Worm (Caenorhabditis elegans): ENCODE measurements around the gene jmjd-3.2.

jmjd-3.2 gene

ce11 chrX:14476625-14477257 lies 28.7 kb downstream of the jmjd-3.2 start (continued):
- peak; percentile 93 for TF ChIP-seq snpc-4 (tag; optimal IDR thresholded peaks at IDR 0.05)
- 0 out of 2 replicates have a peak, but pooled peaks have one; percentile 12 for TF ChIP-seq F44E2.7 (GFP tag; IDR thresholded peaks at IDR 0.05)
- TF ChIP-seq pha-4 (GFP tag; IDR thresholded peaks at IDR 0.05) = peak; percentile 76; the same call in 1 of the 2 replicates
- TF ChIP-seq pha-4 (tag; optimal IDR thresholded peaks at IDR 0.05) = no peak
- TF ChIP-seq nhr-6 (tag; optimal IDR thresholded peaks at IDR 0.05) = no peak
- no peak for TF ChIP-seq R02D3.7 (tag; optimal IDR thresholded peaks at IDR 0.05)
- peak; percentile 61 for TF ChIP-seq hlh-30 (tag; optimal IDR thresholded peaks at IDR 0.05; ENCODE audit: insufficient read depth)
- TF ChIP-seq ceh-28 (tag; optimal IDR thresholded peaks at IDR 0.05) = no peak
- TF ChIP-seq ZK546.5 (tag; optimal IDR thresholded peaks at IDR 0.05) = no peak
- peak; percentile 28 for TF ChIP-seq lir-3 (tag; optimal IDR thresholded peaks at IDR 0.05)
- no peak for TF ChIP-seq hmg-1.1 (GFP tag; IDR thresholded peaks at IDR 0.05)
- TF ChIP-seq zag-1 (tag; optimal IDR thresholded peaks at IDR 0.05) = no peak
- peak; percentile 100 for TF ChIP-seq zip-2 (tag; optimal IDR thresholded peaks at IDR 0.05)
- TF ChIP-seq ctbp-1 (GFP tag; IDR thresholded peaks at IDR 0.05) = peak; percentile 60; the same call in 1 of the 2 replicates
- no peak for TF ChIP-seq F37D6.2 (tag; optimal IDR thresholded peaks at IDR 0.05)
- no peak for TF ChIP-seq arid-1 (GFP tag; conservative IDR thresholded peaks at IDR 0.05)
- TF ChIP-seq Y5F2A.4 (GFP tag; optimal IDR thresholded peaks at IDR 0.05) = peak; percentile 38
- TF ChIP-seq egl-43 (GFP tag; IDR thresholded peaks at IDR 0.05) = no peak; the same call in 1 of the 2 replicates
- TF ChIP-seq nhr-48 (tag; optimal IDR thresholded peaks at IDR 0.05) = peak; percentile 47
- 0 out of 2 replicates have a peak, but pooled peaks have one; percentile 12 for TF ChIP-seq daf-19 (GFP tag; conservative IDR thresholded peaks at IDR 0.05)
- peak; percentile 49; the same call in 1 of the 2 replicates for TF ChIP-seq ZK337.2 (GFP tag; IDR thresholded peaks at IDR 0.05)
- TF ChIP-seq daf-16 (GFP tag; optimal IDR thresholded peaks at IDR 0.05) = peak in 1 of 2 experiments; percentile 47
- peak; percentile 78 for TF ChIP-seq daf-16 (tag; optimal IDR thresholded peaks at IDR 0.05)
- TF ChIP-seq F49E8.2 (tag; optimal IDR thresholded peaks at IDR 0.05; ENCODE audit: borderline replicate concordance) = no peak
- no peak for TF ChIP-seq madf-5 (GFP tag; IDR thresholded peaks at IDR 0.05)
- no peak for TF ChIP-seq hif-1 (tag; optimal IDR thresholded peaks at IDR 0.05)
- TF ChIP-seq ceh-62 (tag; optimal IDR thresholded peaks at IDR 0.05) = no peak
- TF ChIP-seq rbr-2 (tag; optimal IDR thresholded peaks at IDR 0.05) = peak; percentile 59
- TF ChIP-seq dmd-8 (GFP tag; IDR thresholded peaks at IDR 0.05) = peak; percentile 59; the same call in 1 of the 2 replicates
- TF ChIP-seq mxl-2 (GFP tag; conservative IDR thresholded peaks at IDR 0.05) = 0 out of 2 replicates have a peak, but pooled peaks have one; percentile 45
- peak; percentile 52 for TF ChIP-seq nhr-28 (tag; optimal IDR thresholded peaks at IDR 0.05)
- no peak for TF ChIP-seq daf-12 (tag; optimal IDR thresholded peaks at IDR 0.05)
- TF ChIP-seq lin-38 (GFP tag; IDR thresholded peaks at IDR 0.05) = no peak; the same call in 1 of the 2 replicates
- TF ChIP-seq nhr-10 (tag; optimal IDR thresholded peaks at IDR 0.05) = no peak
- no peak for TF ChIP-seq D1046.2 (GFP tag; IDR thresholded peaks at IDR 0.05)
- TF ChIP-seq saeg-2 (GFP tag; IDR thresholded peaks at IDR 0.05) = no peak
- TF ChIP-seq ces-1 (GFP tag; optimal IDR thresholded peaks at IDR 0.05) = no peak
- TF ChIP-seq T26A8.4 (GFP tag; IDR thresholded peaks at IDR 0.05) = 0 out of 2 replicates have a peak, but pooled peaks have one; percentile 67
- no peak for TF ChIP-seq Y75B8A.6 (GFP tag; IDR thresholded peaks at IDR 0.05)
- TF ChIP-seq tag-97 (GFP tag; IDR thresholded peaks at IDR 0.05) = 0 out of 2 replicates have a peak, but pooled peaks have one; percentile 47
- peak; percentile 63 for TF ChIP-seq dmd-6 (GFP tag; IDR thresholded peaks at IDR 0.05)
- no peak for TF ChIP-seq attf-4 (tag; optimal IDR thresholded peaks at IDR 0.05)
- peak; percentile 73 for TF ChIP-seq spr-3 (GFP tag; optimal IDR thresholded peaks at IDR 0.05)
- no peak for TF ChIP-seq nhr-76 (tag; optimal IDR thresholded peaks at IDR 0.05)
- no peak for TF ChIP-seq skn-1 (tag; optimal IDR thresholded peaks at IDR 0.05)
- no peak for TF ChIP-seq lin-1 (GFP tag; IDR thresholded peaks at IDR 0.05)
- no peak for TF ChIP-seq jun-1 (tag; optimal IDR thresholded peaks at IDR 0.05)
- no peak for TF ChIP-seq dpl-1 (GFP tag; optimal IDR thresholded peaks at IDR 0.05)
- peak; percentile 88 for TF ChIP-seq duxl-1 (tag; optimal IDR thresholded peaks at IDR 0.05; ENCODE audit: poor library complexity)
- no peak for TF ChIP-seq dve-1 (tag; optimal IDR thresholded peaks at IDR 0.05; ENCODE audit: insufficient read depth)

Measured in whole organism, L4 larva.